In genomic region chrX:13969257-13969968, ce11 we compare ENCODE assay signal across 4 worm cellular contexts.
TF ChIP-seq lines count a peak whose summit lies in the region.

No protein-coding gene starts in this region.

TF ChIP-seq in whole organism, L2 larva, 48 proteins besides CTCF, POLR2A, EP300 and RAD21 (continues in another document):
- TF ChIP-seq sem-4 (tag; optimal IDR thresholded peaks at IDR 0.05; lab: Kevin White, UChicago) (peak; percentile 85), aly-2 (tag; optimal IDR thresholded peaks at IDR 0.05; lab: Kevin White, UChicago) (no peak), lin-39 (tag; optimal IDR thresholded peaks at IDR 0.05; lab: Kevin White, UChicago) (no peak), ama-1 (optimal IDR thresholded peaks at IDR 0.05; lab: Kevin White, UChicago) (no peak), R02D3.7 (tag; optimal IDR thresholded peaks at IDR 0.05; lab: Kevin White, UChicago) (no peak), zag-1 (tag; optimal IDR thresholded peaks at IDR 0.05; lab: Kevin White, UChicago) (peak; percentile 76), ztf-1 (GFP tag; conservative IDR thresholded peaks at IDR 0.05; lab: Robert Waterston, UW) (no peak), nhr-21 (tag; optimal IDR thresholded peaks at IDR 0.05; lab: Kevin White, UChicago) (peak; percentile 54), unc-39 (tag; optimal IDR thresholded peaks at IDR 0.05; lab: Kevin White, UChicago) (peak; percentile 18), sma-3 (GFP tag; optimal IDR thresholded peaks at IDR 0.05; lab: Kevin White, UChicago) (peak; percentile 29), nhr-237 (tag; optimal IDR thresholded peaks at IDR 0.05; lab: Kevin White, UChicago) (no peak), peb-1 (tag; optimal IDR thresholded peaks at IDR 0.05; lab: Kevin White, UChicago) (no peak), Y55F3AM.14 (GFP tag; optimal IDR thresholded peaks at IDR 0.05; lab: Kevin White, UChicago) (peak; percentile 75), ZK546.5 (tag; optimal IDR thresholded peaks at IDR 0.05; lab: Kevin White, UChicago) (no peak), blmp-1 (tag; optimal IDR thresholded peaks at IDR 0.05; lab: Kevin White, UChicago; ENCODE audit: insufficient read depth) (peak; percentile 32), C34F6.9 (tag; optimal IDR thresholded peaks at IDR 0.05; lab: Kevin White, UChicago) (peak; percentile 89), unc-62 (GFP tag; optimal IDR thresholded peaks at IDR 0.05; lab: Kevin White, UChicago) (no peak), nhr-10 (tag; optimal IDR thresholded peaks at IDR 0.05; lab: Kevin White, UChicago) (no peak), mdl-1 (tag; optimal IDR thresholded peaks at IDR 0.05; lab: Kevin White, UChicago) (peak; percentile 10 to 82), gmeb-1 (tag; optimal IDR thresholded peaks at IDR 0.05; lab: Kevin White, UChicago) (peak; percentile 59), nhr-25 (tag; optimal IDR thresholded peaks at IDR 0.05; lab: Kevin White, UChicago) (no peak), snpc-4 (tag; optimal IDR thresholded peaks at IDR 0.05; lab: Kevin White, UChicago) (peak; percentile 44), mab-5 (tag; optimal IDR thresholded peaks at IDR 0.05; lab: Kevin White, UChicago) (no peak)

TF ChIP-seq in whole organism, L4 larva, 104 proteins besides CTCF, POLR2A, EP300 and RAD21 (continues in another document):
- peak; percentile 67 for TF ChIP-seq F37D6.2 (tag; optimal IDR thresholded peaks at IDR 0.05; lab: Kevin White, UChicago)
- peak; percentile 96 for TF ChIP-seq hlh-11 (tag; optimal IDR thresholded peaks at IDR 0.05; lab: Kevin White, UChicago)
- no peak for TF ChIP-seq fos-1 (tag; optimal IDR thresholded peaks at IDR 0.05; lab: Kevin White, UChicago)
- TF ChIP-seq dmd-6 (GFP tag; IDR thresholded peaks at IDR 0.05; lab: Robert Waterston, UW) = peak; percentile 75
- no peak for TF ChIP-seq mdt-29 (GFP tag; IDR thresholded peaks at IDR 0.05; lab: Robert Waterston, UW)
- peak; percentile 52 for TF ChIP-seq gei-8 (GFP tag; optimal IDR thresholded peaks at IDR 0.05; lab: Kevin White, UChicago)
- no peak for TF ChIP-seq F26F4.8 (GFP tag; conservative IDR thresholded peaks at IDR 0.05; lab: Robert Waterston, UW)
- TF ChIP-seq unc-130 (GFP tag; optimal IDR thresholded peaks at IDR 0.05; lab: Kevin White, UChicago) = no peak
- peak; percentile 23 to 73 for TF ChIP-seq hif-1 (tag; optimal IDR thresholded peaks at IDR 0.05; lab: Kevin White, UChicago)
- TF ChIP-seq ceh-82 (tag; optimal IDR thresholded peaks at IDR 0.05; lab: Kevin White, UChicago) = no peak
- TF ChIP-seq ama-1 (optimal IDR thresholded peaks at IDR 0.05; lab: Kevin White, UChicago) = peak; percentile 45
- TF ChIP-seq zfp-3 (GFP tag; conservative IDR thresholded peaks at IDR 0.05; lab: Robert Waterston, UW) = no peak
- TF ChIP-seq saeg-2 (GFP tag; IDR thresholded peaks at IDR 0.05; lab: Robert Waterston, UW) = no peak
- peak; percentile 88 for TF ChIP-seq hmg-1.1 (GFP tag; IDR thresholded peaks at IDR 0.05; lab: Robert Waterston, UW)
- TF ChIP-seq set-16 (GFP tag; IDR thresholded peaks at IDR 0.05; lab: Robert Waterston, UW) = peak; percentile 89
- peak; percentile 17 for TF ChIP-seq nhr-77 (tag; optimal IDR thresholded peaks at IDR 0.05; lab: Kevin White, UChicago)
- peak; percentile 16 for TF ChIP-seq zag-1 (tag; optimal IDR thresholded peaks at IDR 0.05; lab: Kevin White, UChicago)
- peak; percentile 36; the same call in 1 of the 2 replicates for TF ChIP-seq ceh-20 (GFP tag; IDR thresholded peaks at IDR 0.05; lab: Robert Waterston, UW)
- no peak for TF ChIP-seq attf-4 (tag; optimal IDR thresholded peaks at IDR 0.05; lab: Kevin White, UChicago)
- TF ChIP-seq nhr-111 (GFP tag; optimal IDR thresholded peaks at IDR 0.05; lab: Kevin White, UChicago) = no peak
- no peak for TF ChIP-seq skn-1 (tag; optimal IDR thresholded peaks at IDR 0.05; lab: Kevin White, UChicago)
- peak in 1 of 2 experiments; percentile 98 for TF ChIP-seq unc-62 (GFP tag; optimal IDR thresholded peaks at IDR 0.05 in 1 of 2; lab: Kevin White, UChicago)
- no peak for TF ChIP-seq unc-62 (tag; optimal IDR thresholded peaks at IDR 0.05; lab: Kevin White, UChicago)
- no peak for TF ChIP-seq sdz-12 (GFP tag; optimal IDR thresholded peaks at IDR 0.05; lab: Kevin White, UChicago)
- TF ChIP-seq spr-1 (tag; optimal IDR thresholded peaks at IDR 0.05; lab: Kevin White, UChicago) = peak; percentile 47

TF ChIP-seq in whole organism, late embryonic, 69 proteins besides CTCF, POLR2A, EP300 and RAD21 (continues in another document):
- TF ChIP-seq npax-4 (tag; optimal IDR thresholded peaks at IDR 0.05; lab: Kevin White, UChicago) (no peak), hlh-30 (tag; optimal IDR thresholded peaks at IDR 0.05; lab: Kevin White, UChicago; ENCODE audit: insufficient read depth) (peak; percentile 10), ceh-6 (GFP tag; optimal IDR thresholded peaks at IDR 0.05; lab: Kevin White, UChicago) (no peak), hlh-15 (tag; optimal IDR thresholded peaks at IDR 0.05; lab: Kevin White, UChicago) (no peak), sdc-2 (tag; optimal IDR thresholded peaks at IDR 0.05; lab: Kevin White, UChicago) (no peak), ceh-2 (tag; optimal IDR thresholded peaks at IDR 0.05; lab: Kevin White, UChicago) (peak; percentile 8), ceh-34 (tag; optimal IDR thresholded peaks at IDR 0.05; lab: Kevin White, UChicago) (no peak), fax-1 (tag; optimal IDR thresholded peaks at IDR 0.05; lab: Kevin White, UChicago) (no peak), ceh-31 (tag; optimal IDR thresholded peaks at IDR 0.05; lab: Kevin White, UChicago) (peak; percentile 48), C08G9.2 (tag; optimal IDR thresholded peaks at IDR 0.05; lab: Kevin White, UChicago) (peak; percentile 3), tbx-2 (tag; optimal IDR thresholded peaks at IDR 0.05; lab: Kevin White, UChicago) (peak; percentile 64), unc-42 (tag; optimal IDR thresholded peaks at IDR 0.05; lab: Kevin White, UChicago) (peak; percentile 45), ceh-14 (tag; optimal IDR thresholded peaks at IDR 0.05; lab: Kevin White, UChicago) (peak; percentile 40), elt-2 (tag; optimal IDR thresholded peaks at IDR 0.05; lab: Kevin White, UChicago) (peak; percentile 35), fkh-6 (tag; optimal IDR thresholded peaks at IDR 0.05; lab: Kevin White, UChicago) (peak; percentile 38), unc-55 (GFP tag; optimal IDR thresholded peaks at IDR 0.05; lab: Kevin White, UChicago) (peak; percentile 71), ref-2 (tag; optimal IDR thresholded peaks at IDR 0.05; lab: Kevin White, UChicago) (peak; percentile 50), ets-4 (tag; optimal IDR thresholded peaks at IDR 0.05; lab: Kevin White, UChicago) (peak; percentile 19), ceh-18 (tag; optimal IDR thresholded peaks at IDR 0.05; lab: Kevin White, UChicago) (peak; percentile 73), unc-3 (GFP tag; conservative IDR thresholded peaks at IDR 0.05; lab: Robert Waterston, UW) (no peak), unc-3 (tag; optimal IDR thresholded peaks at IDR 0.05; lab: Kevin White, UChicago) (no peak), ztf-16 (tag; optimal IDR thresholded peaks at IDR 0.05; lab: Kevin White, UChicago) (peak; percentile 22), hlh-8 (tag; optimal IDR thresholded peaks at IDR 0.05; lab: Kevin White, UChicago) (peak; percentile 11), elt-4 (tag; optimal IDR thresholded peaks at IDR 0.05; lab: Kevin White, UChicago) (no peak), madf-2 (tag; optimal IDR thresholded peaks at IDR 0.05; lab: Kevin White, UChicago) (peak; percentile 51), pha-2 (tag; optimal IDR thresholded peaks at IDR 0.05; lab: Kevin White, UChicago) (no peak)

TF ChIP-seq in whole organism, mixed stage, embryonic, 35 proteins besides CTCF, POLR2A, EP300 and RAD21:
- TF ChIP-seq nhr-12 (tag; optimal IDR thresholded peaks at IDR 0.05; lab: Kevin White, UChicago) (no peak), M03D4.4 (tag; optimal IDR thresholded peaks at IDR 0.05; lab: Kevin White, UChicago) (no peak), mep-1 (tag; optimal IDR thresholded peaks at IDR 0.05; lab: Kevin White, UChicago) (peak; percentile 43), ham-2 (GFP tag; optimal IDR thresholded peaks at IDR 0.05; lab: Kevin White, UChicago) (no peak), lin-13 (tag; optimal IDR thresholded peaks at IDR 0.05; lab: Kevin White, UChicago) (peak; percentile 23), zip-8 (tag; optimal IDR thresholded peaks at IDR 0.05; lab: Kevin White, UChicago) (no peak), ztf-11 (tag; optimal IDR thresholded peaks at IDR 0.05; lab: Kevin White, UChicago) (no peak), bed-3 (GFP tag; optimal IDR thresholded peaks at IDR 0.05; lab: Kevin White, UChicago) (no peak), sem-2 (GFP tag; optimal IDR thresholded peaks at IDR 0.05; lab: Kevin White, UChicago) (no peak), mls-2 (tag; optimal IDR thresholded peaks at IDR 0.05; lab: Kevin White, UChicago) (peak; percentile 18), ceh-43 (GFP tag; optimal IDR thresholded peaks at IDR 0.05; lab: Kevin White, UChicago) (no peak), unc-39 (tag; optimal IDR thresholded peaks at IDR 0.05; lab: Kevin White, UChicago) (no peak), mab-5 (tag; optimal IDR thresholded peaks at IDR 0.05; lab: Kevin White, UChicago) (no peak), nhr-28 (tag; optimal IDR thresholded peaks at IDR 0.05; lab: Kevin White, UChicago) (no peak), ces-1 (GFP tag; optimal IDR thresholded peaks at IDR 0.05; lab: Kevin White, UChicago) (no peak), ceh-83 (GFP tag; optimal IDR thresholded peaks at IDR 0.05; lab: Kevin White, UChicago) (no peak), flh-1 (GFP tag; optimal IDR thresholded peaks at IDR 0.05; lab: Kevin White, UChicago) (no peak), hlh-1 (tag; optimal IDR thresholded peaks at IDR 0.05; lab: Kevin White, UChicago) (peak; percentile 86), tbx-8 (GFP tag; optimal IDR thresholded peaks at IDR 0.05; lab: Kevin White, UChicago) (no peak), drap-1 (GFP tag; optimal IDR thresholded peaks at IDR 0.05; lab: Kevin White, UChicago) (peak; percentile 18), ceh-39 (tag; optimal IDR thresholded peaks at IDR 0.05; lab: Kevin White, UChicago) (peak; percentile 74), nhr-237 (tag; optimal IDR thresholded peaks at IDR 0.05; lab: Kevin White, UChicago) (no peak), lsy-2 (tag; optimal IDR thresholded peaks at IDR 0.05; lab: Kevin White, UChicago) (no peak), snpc-4 (tag; optimal IDR thresholded peaks at IDR 0.05; lab: Kevin White, UChicago) (no peak), blmp-1 (tag; optimal IDR thresholded peaks at IDR 0.05; lab: Kevin White, UChicago) (no peak), cnd-1 (tag; optimal IDR thresholded peaks at IDR 0.05; lab: Kevin White, UChicago) (peak; percentile 49), nhr-76 (tag; optimal IDR thresholded peaks at IDR 0.05; lab: Kevin White, UChicago) (no peak), unc-62 (GFP tag; optimal IDR thresholded peaks at IDR 0.05; lab: Kevin White, UChicago) (peak; percentile 85), unc-120 (tag; optimal IDR thresholded peaks at IDR 0.05; lab: Kevin White, UChicago; ENCODE audit: poor library complexity, severe bottlenecking) (peak; percentile 60), pha-4 (tag; optimal IDR thresholded peaks at IDR 0.05; lab: Kevin White, UChicago) (peak; percentile 62), elt-1 (tag; optimal IDR thresholded peaks at IDR 0.05; lab: Kevin White, UChicago; ENCODE audit: borderline replicate concordance, insufficient read depth) (no peak)
TF ChIP-seq in whole organism, mixed stage, embryonic: peak in this region for 10.
